Fruit fly (Drosophila melanogaster) whole organism, embryonic: ENCODE data around the gene CG43127.
A peak's percentile ranks its signal among the peaks of the same experiment; 100 is the strongest.

Experiments
- Abd-B ChIP-seq: fragments of 200-800 bp; sonication (Bioruptor generic); optimal IDR thresholded peaks from 2 replicates; lab custom pipeline; 2018; ENCODE audit warnings: missing biosample characterization, mild to moderate bottlenecking, missing genetic modification characterization, moderate library complexity
- Aef1 ChIP-seq: fragments of 200-800 bp; sonication (Bioruptor generic); IDR thresholded peaks from 3 replicates; pipeline ENCODE4 v1.3.6; 2022; ENCODE audit warnings: missing biosample characterization, missing genetic modification characterization
- Awh ChIP-seq: fragments of 200-800 bp; sonication (Bioruptor generic); IDR thresholded peaks from 2 replicates; pipeline ENCODE4, ENCODE4 v1.3.6; 2022; ENCODE audit warnings: missing biosample characterization, missing genetic modification characterization
- B-H1 ChIP-seq: fragments of 200-800 bp; sonication (Bioruptor generic); IDR thresholded peaks from 3 replicates; pipeline ENCODE4 v1.3.6; 2022; ENCODE audit warnings: missing biosample characterization, missing genetic modification characterization
- CG10274 ChIP-seq: fragments of 200-800 bp; sonication (Bioruptor generic); optimal IDR thresholded peaks from 3 replicates; lab custom pipeline; 2017; ENCODE audit warnings: missing biosample characterization, mild to moderate bottlenecking, missing genetic modification characterization
- CG10654 ChIP-seq: fragments of 200-800 bp; sonication (Bioruptor generic); optimal IDR thresholded peaks from 2 replicates; lab custom pipeline; 2016; ENCODE audit warnings: missing biosample characterization, missing genetic modification characterization
- CG10979 ChIP-seq: fragments of 200-800 bp; sonication (Bioruptor generic); optimal IDR thresholded peaks from 2 replicates; lab custom pipeline; 2018; ENCODE audit warnings: missing biosample characterization, mild to moderate bottlenecking, missing genetic modification characterization, moderate library complexity
- CG11085 ChIP-seq: fragments of 200-800 bp; sonication (Bioruptor generic); IDR thresholded peaks from 2 replicates; pipeline ENCODE4 v1.3.6; 2022; ENCODE audit warnings: missing biosample characterization, missing genetic modification characterization
- CG11695 ChIP-seq: fragments of 200-800 bp; sonication (Bioruptor generic); IDR thresholded peaks from 3 replicates; pipeline ENCODE4 v1.3.6; 2022; ENCODE audit warnings: missing biosample characterization, missing genetic modification characterization
- CG13424 ChIP-seq: fragments of 200-800 bp; sonication (Bioruptor generic); optimal IDR thresholded peaks from 2 replicates; lab custom pipeline; 2019; ENCODE audit warnings: missing biosample characterization, mild to moderate bottlenecking, missing genetic modification characterization, moderate library complexity
- CG34422 ChIP-seq: fragments of 200-800 bp; sonication (Bioruptor generic); IDR thresholded peaks from 3 replicates; pipeline ENCODE4 v1.3.6; 2022; ENCODE audit warnings: missing biosample characterization, missing genetic modification characterization
- CG6175 ChIP-seq: fragments of 200-800 bp; sonication (Bioruptor generic); IDR thresholded peaks from 3 replicates; pipeline ENCODE4 v1.3.6; 2022; ENCODE audit warnings: missing biosample characterization, missing genetic modification characterization
- CG6272 ChIP-seq: fragments of 200-800 bp; sonication (Bioruptor generic); IDR thresholded peaks from 2 replicates; pipeline ENCODE4 v1.3.6; 2022; ENCODE audit warnings: missing biosample characterization, missing genetic modification characterization
- CG6689 ChIP-seq: fragments of 200-800 bp; sonication (Bioruptor generic); IDR thresholded peaks from 2 replicates; pipeline ENCODE4 v1.3.6; 2022; ENCODE audit warnings: missing biosample characterization, missing genetic modification characterization
- CG8388 ChIP-seq: fragments of 200-800 bp; sonication (Bioruptor generic); optimal IDR thresholded peaks from 2 replicates; lab custom pipeline; 2019; ENCODE audit warnings: missing biosample characterization, mild to moderate bottlenecking, missing genetic modification characterization, moderate library complexity
- Chrac-16 ChIP-seq: fragments of 200-800 bp; sonication (Bioruptor generic); optimal IDR thresholded peaks from 3 replicates; lab custom pipeline; 2016; ENCODE audit warnings: missing biosample characterization, missing genetic modification characterization
- Eip74EF ChIP-seq, 2 experiments: fragments of 200-800 bp in 1 of 2; fragments of >200 bp in 1 of 2; sonication (Bioruptor generic) in 1 of 2; optimal IDR thresholded peaks; 2 replicates each; lab custom pipeline; 2017 to 2019; ENCODE audit warnings: missing biosample characterization in 2 of 2, missing genetic modification characterization in 2 of 2, mild to moderate bottlenecking in 1 of 2, moderate library complexity in 1 of 2
- Fer3 ChIP-seq: fragments of 200-800 bp; sonication (Bioruptor generic); optimal IDR thresholded peaks from 2 replicates; lab custom pipeline; 2018; ENCODE audit warnings: missing biosample characterization, mild to moderate bottlenecking, missing genetic modification characterization, moderate library complexity
- H15 ChIP-seq: fragments of 200-800 bp; sonication (Bioruptor generic); IDR thresholded peaks from 3 replicates; pipeline ENCODE4 v1.3.6; 2022; ENCODE audit warnings: missing biosample characterization, missing genetic modification characterization
- HLH3B ChIP-seq: fragments of 200-800 bp; sonication (Bioruptor generic); IDR thresholded peaks from 2 replicates; pipeline ENCODE4 v1.3.6; 2022; ENCODE audit warnings: missing biosample characterization, missing genetic modification characterization
- Lim3 ChIP-seq: fragments of 200-800 bp; sonication (Bioruptor generic); IDR thresholded peaks from 2 replicates; pipeline ENCODE4 v1.3.6; 2022; ENCODE audit warnings: missing biosample characterization, missing genetic modification characterization
- MESR4 ChIP-seq: fragments of 200-800 bp; sonication (Bioruptor generic); optimal IDR thresholded peaks from 2 replicates; lab custom pipeline; 2018; ENCODE audit warnings: missing biosample characterization, mild to moderate bottlenecking, missing genetic modification characterization, moderate library complexity
- NK7.1 ChIP-seq: fragments of 200-800 bp; sonication (Bioruptor generic); optimal IDR thresholded peaks from 3 replicates; lab custom pipeline; 2016; ENCODE audit warnings: missing biosample characterization, missing genetic modification characterization
- Nf-YB ChIP-seq: fragments of 200-800 bp; sonication (Bioruptor generic); optimal IDR thresholded peaks from 3 replicates; lab custom pipeline; 2019; ENCODE audit warnings: missing biosample characterization, mild to moderate bottlenecking, missing genetic modification characterization, moderate library complexity
- Oli ChIP-seq: fragments of 200-800 bp; sonication (Bioruptor generic); optimal IDR thresholded peaks from 2 replicates; lab custom pipeline; 2018; ENCODE audit warnings: missing biosample characterization, mild to moderate bottlenecking, missing genetic modification characterization, moderate library complexity
- Poxn ChIP-seq: fragments of 200-800 bp; sonication (Bioruptor generic); IDR thresholded peaks from 2 replicates; pipeline ENCODE4 v1.3.6; 2022; ENCODE audit warnings: missing biosample characterization, missing genetic modification characterization
- Sry-β ChIP-seq: fragments of 200-800 bp; sonication (Bioruptor generic); optimal IDR thresholded peaks from 2 replicates; lab custom pipeline; 2018; ENCODE audit warnings: missing biosample characterization, mild to moderate bottlenecking, missing genetic modification characterization, moderate library complexity
- TFAM ChIP-seq: fragments of 200-800 bp; sonication (Bioruptor generic); optimal IDR thresholded peaks from 2 replicates; lab custom pipeline; 2017; ENCODE audit warnings: missing biosample characterization, missing genetic modification characterization, inconsistent platforms
- Usf ChIP-seq: fragments of 200-800 bp; sonication (Bioruptor generic); optimal IDR thresholded peaks from 2 replicates; lab custom pipeline; 2017; ENCODE audit warnings: missing genotype, missing biosample characterization, missing genetic modification characterization
- abd-A ChIP-seq: fragments of 200-800 bp; sonication (Bioruptor generic); optimal IDR thresholded peaks from 3 replicates; lab custom pipeline; 2019; ENCODE audit warnings: missing biosample characterization, mild to moderate bottlenecking, missing genetic modification characterization, moderate library complexity
- bsh ChIP-seq, 2 experiments: fragments of 200-800 bp; sonication (Bioruptor generic); optimal IDR thresholded peaks; 2 replicates each; lab custom pipeline; 2017 to 2018; ENCODE audit warnings: mild to moderate bottlenecking in 2 of 2, missing biosample characterization in 2 of 2, missing genetic modification characterization in 2 of 2, moderate library complexity in 1 of 2
- cato ChIP-seq: fragments of 200-800 bp; sonication (Bioruptor generic); optimal IDR thresholded peaks from 2 replicates; lab custom pipeline; 2016; ENCODE audit warnings: missing biosample characterization, missing genetic modification characterization, borderline replicate concordance
- chm ChIP-seq: fragments of 200-800 bp; sonication (Bioruptor generic); IDR thresholded peaks from 2 replicates; pipeline ENCODE4 v1.3.6; 2022; ENCODE audit warnings: missing biosample characterization, missing genetic modification characterization
- dm ChIP-seq: fragments of 200-800 bp; sonication (Bioruptor generic); optimal IDR thresholded peaks from 3 replicates; lab custom pipeline; 2016; ENCODE audit warnings: missing biosample characterization, missing genetic modification characterization
- dpn ChIP-seq, 2 experiments: fragments of 200-800 bp; sonication (Bioruptor generic); optimal IDR thresholded peaks; 3 replicates each; lab custom pipeline; 2016; ENCODE audit warnings: missing biosample characterization in 2 of 2, missing genetic modification characterization in 2 of 2
- fu2 ChIP-seq: fragments of 200-800 bp; sonication (Bioruptor generic); optimal IDR thresholded peaks from 2 replicates; lab custom pipeline; 2016; ENCODE audit warnings: missing biosample characterization, missing genetic modification characterization
- gcm2 ChIP-seq: fragments of 200-800 bp; sonication (Bioruptor generic); optimal IDR thresholded peaks from 2 replicates; lab custom pipeline; 2016; ENCODE audit warnings: missing biosample characterization, missing genetic modification characterization
- ham ChIP-seq: fragments of 200-800 bp; sonication (Bioruptor generic); IDR thresholded peaks from 2 replicates; pipeline ENCODE4 v1.3.6; 2022; ENCODE audit warnings: missing biosample characterization, missing genetic modification characterization
- jing ChIP-seq: fragments of 200-800 bp; sonication (Bioruptor generic); optimal IDR thresholded peaks from 2 replicates; lab custom pipeline; 2018; ENCODE audit warnings: missing biosample characterization, mild to moderate bottlenecking, missing genetic modification characterization
- nerfin-2 ChIP-seq: fragments of 200-800 bp; sonication (Bioruptor generic); IDR thresholded peaks from 2 replicates; pipeline ENCODE4 v1.3.6; 2022; ENCODE audit warnings: missing biosample characterization, missing genetic modification characterization; ENCODE audit not compliant: partially characterized antibody
- peb ChIP-seq: fragments of 200-800 bp; sonication (Bioruptor generic); IDR thresholded peaks from 2 replicates; pipeline ENCODE4 v1.3.6; 2022; ENCODE audit warnings: missing biosample characterization, missing genetic modification characterization
- pfk ChIP-seq: fragments of 200-800 bp; sonication (Bioruptor generic); optimal IDR thresholded peaks from 2 replicates; lab custom pipeline; 2018; ENCODE audit warnings: missing biosample characterization, mild to moderate bottlenecking, missing genetic modification characterization, moderate library complexity
- pum ChIP-seq: fragments of 200-800 bp; sonication (Bioruptor generic); optimal IDR thresholded peaks from 2 replicates; lab custom pipeline; 2016; ENCODE audit warnings: missing biosample characterization, missing genetic modification characterization
- sim ChIP-seq: fragments of 200-800 bp; sonication (Bioruptor generic); IDR thresholded peaks from 2 replicates; pipeline ENCODE4 v1.3.6; 2022; ENCODE audit warnings: missing biosample characterization, missing genetic modification characterization
- sna ChIP-seq: fragments of 200-800 bp; sonication (Bioruptor generic); IDR thresholded peaks from 2 replicates; pipeline ENCODE4 v1.3.6; 2022; ENCODE audit warnings: missing biosample characterization, missing genetic modification characterization; ENCODE audit not compliant: partially characterized antibody
- sqz ChIP-seq: fragments of 200-800 bp; sonication (Bioruptor generic); optimal IDR thresholded peaks from 3 replicates; lab custom pipeline; 2018; ENCODE audit warnings: missing biosample characterization, mild to moderate bottlenecking, missing genetic modification characterization
- tio ChIP-seq: fragments of 200-800 bp; sonication (Bioruptor generic); optimal IDR thresholded peaks from 2 replicates; lab custom pipeline; 2017; ENCODE audit warnings: missing biosample characterization, missing genetic modification characterization, inconsistent platforms
- trh ChIP-seq: fragments of 200-800 bp; sonication (Bioruptor generic); optimal IDR thresholded peaks from 2 replicates; lab custom pipeline; 2016; ENCODE audit warnings: missing biosample characterization, missing genetic modification characterization
- tup ChIP-seq: fragments of 200-800 bp; sonication (Bioruptor generic); optimal IDR thresholded peaks from 2 replicates; lab custom pipeline; 2016; ENCODE audit warnings: missing biosample characterization, mild to moderate bottlenecking, missing genetic modification characterization, moderate library complexity

The CG43127 gene

dm6 chr3L:10665433-10666150 is 40.2 kb upstream of the CG43127 start (continued):
- TF ChIP-seq B-H1 (peak; percentile 89), Abd-B (GFP tag; lab: Kevin White, UChicago) (peak; percentile 98), NK7.1 (GFP tag; lab: Kevin White, UChicago) (peak; percentile 67), peb (peak; percentile 89), CG8388 (peak; percentile 98), CG10654 (GFP tag; lab: Kevin White, UChicago) (peak; percentile 89), CG11085 (GFP tag; lab: Robert Waterston, UW) (no peak; the same call in none of the 2 replicates), Poxn (GFP tag; lab: Robert Waterston, UW) (peak; percentile 55; the same call in 1 of the 2 replicates), abd-A (tag; lab: Kevin White, UChicago) (peak; percentile 91), H15 (GFP tag; lab: Robert Waterston, UW) (peak; percentile 84; the same call in 1 of the 3 replicates), CG11695 (GFP tag; lab: Robert Waterston, UW) (peak; percentile 97), sqz (peak; percentile 98), Oli (tag; lab: Kevin White, UChicago) (peak; percentile 98), nerfin-2 (no peak), MESR4 (GFP tag; lab: Kevin White, UChicago) (peak; percentile 45), chm (GFP tag; lab: Robert Waterston, UW) (peak; percentile 88), Fer3 (peak; percentile 95), CG6175 (GFP tag; lab: Robert Waterston, UW) (peak; percentile 77; the same call in 2 of the 3 replicates), Sry-β (GFP tag; lab: Kevin White, UChicago) (peak; percentile 67), dpn (GFP tag; optimal IDR thresholded peaks at IDR 0.05; lab: Kevin White, UChicago) (peak; percentile 86 to 95), CG10274 (GFP tag; lab: Kevin White, UChicago) (peak; percentile 89), CG6689 (peak; percentile 96), dm (GFP tag; lab: Kevin White, UChicago) (peak; percentile 71), Aef1 (GFP tag; lab: Robert Waterston, UW) (peak; percentile 84), bsh (GFP tag; optimal IDR thresholded peaks at IDR 0.05; lab: Kevin White, UChicago) (peak; percentile 96 to 97), fu2 (GFP tag; lab: Kevin White, UChicago) (peak; percentile 69), pfk (GFP tag; lab: Kevin White, UChicago) (peak; percentile 48), CG13424 (peak; percentile 99), trh (GFP tag; lab: Kevin White, UChicago) (peak; percentile 90), CG34422 (GFP tag; lab: Robert Waterston, UW) (peak; percentile 89), Eip74EF (GFP tag; optimal IDR thresholded peaks at IDR 0.05; lab: Kevin White, UChicago) (peak in 1 of 2 experiments; percentile 99), Lim3 (GFP tag; lab: Robert Waterston, UW) (0 out of 2 replicates have a peak, but pooled peaks have one; percentile 57), Awh (peak; percentile 87), gcm2 (GFP tag; lab: Kevin White, UChicago) (peak; percentile 84), CG6272 (peak; percentile 74), Usf (GFP tag; lab: Kevin White, UChicago) (peak; percentile 95), ham (GFP tag; lab: Robert Waterston, UW) (peak; percentile 38; the same call in 1 of the 2 replicates), Chrac-16 (GFP tag; lab: Kevin White, UChicago) (peak; percentile 94), sna (GFP tag; lab: Robert Waterston, UW) (no peak), pum (peak; percentile 77), tup (GFP tag; lab: Kevin White, UChicago) (peak; percentile 70), TFAM (GFP tag; lab: Kevin White, UChicago) (peak; percentile 90), sim (peak; percentile 91), CG10979 (tag; lab: Kevin White, UChicago) (peak; percentile 99), cato (peak; percentile 96), HLH3B (GFP tag; lab: Robert Waterston, UW) (peak; percentile 92), Nf-YB (peak; percentile 90), jing (GFP tag; lab: Kevin White, UChicago) (peak; percentile 89), tio (peak; percentile 97)
